Worm (Caenorhabditis elegans) whole organism, young adult: Measurements from ENCODE around the gene pqn-89.

ENCODE experiments used
- B0336.3 ChIP-seq: fragments of 200-800 bp; sonication (Bioruptor generic); IDR thresholded peaks from 2 replicates; pipeline ENCODE4 v1.3.6; 2022; ENCODE audit warnings: missing genetic modification characterization, missing compliant biosample characterization
- C06A6.2 ChIP-seq: fragments of 200-800 bp; sonication (Bioruptor generic); conservative IDR thresholded peaks from 2 replicates; pipeline ENCODE4 v1.3.6; 2022; ENCODE audit warnings: missing genetic modification characterization, missing compliant biosample characterization
- D2030.7 ChIP-seq: fragments of 200-800 bp; sonication (Bioruptor generic); IDR thresholded peaks from 2 replicates; pipeline ENCODE4 v1.3.6; 2022; ENCODE audit warnings: missing genetic modification reagents, missing genetic modification characterization, missing compliant biosample characterization
- F23B12.7 ChIP-seq: sonication (generic microtip); optimal IDR thresholded peaks from 2 replicates; lab custom pipeline; 2017; ENCODE audit warnings: missing genetic modification characterization, mild to moderate bottlenecking, missing compliant biosample characterization, antibody characterized with exemption, moderate library complexity; ENCODE audit not compliant: insufficient read depth
- F39B2.1 ChIP-seq: fragments of 200-800 bp; sonication (Bioruptor generic); IDR thresholded peaks from 2 replicates; pipeline ENCODE4 v1.3.6; 2022; ENCODE audit warnings: missing genetic modification reagents, missing genetic modification characterization, missing compliant biosample characterization
- F57C9.4 ChIP-seq: sonication (generic microtip); optimal IDR thresholded peaks from 2 replicates; lab custom pipeline; 2017; ENCODE audit warnings: mild to moderate bottlenecking, missing genetic modification characterization, missing compliant biosample characterization
- T07F8.4 ChIP-seq: sonication (generic microtip); optimal IDR thresholded peaks from 2 replicates; lab custom pipeline; 2016; ENCODE audit warnings: mild to moderate bottlenecking, missing genetic modification characterization, moderate library complexity, missing compliant biosample characterization
- ama-1 ChIP-seq, 3 experiments: fragments of 150-350 bp in 1 of 3; sonication (generic microtip) in 2 of 3; optimal IDR thresholded peaks; 2 replicates each; lab custom pipeline; 2014 to 2018; ENCODE audit warnings: missing biosample characterization in 2 of 3, missing genetic modification characterization in 2 of 3, missing genetic modification reagents in 2 of 3
- bed-2 ChIP-seq: fragments of 200-800 bp; sonication (Bioruptor generic); IDR thresholded peaks from 2 replicates; pipeline ENCODE4 v1.3.6; 2022; ENCODE audit warnings: missing genetic modification reagents, missing genetic modification characterization, missing compliant biosample characterization
- cebp-1 ChIP-seq, 2 experiments: fragments of 200-800 bp in 1 of 2; sonication (Bioruptor generic) in 1 of 2; sonication (generic microtip) in 1 of 2; IDR thresholded peaks in 1 of 2; optimal IDR thresholded peaks in 1 of 2; 2 replicates each; pipeline versions ENCODE4 v1.3.6 to Lab custom; 2017 to 2022; ENCODE audit warnings: missing compliant biosample characterization in 2 of 2, missing genetic modification characterization in 2 of 2, mild to moderate bottlenecking in 1 of 2, missing genetic modification reagents in 1 of 2, moderate library complexity in 1 of 2
- cebp-2 ChIP-seq: fragments of 200-800 bp; sonication (Bioruptor generic); IDR thresholded peaks from 2 replicates; pipeline ENCODE4 v1.3.6; 2022; ENCODE audit warnings: missing genetic modification characterization, missing compliant biosample characterization
- ceh-58 ChIP-seq: fragments of 200-800 bp; sonication (Bioruptor generic); IDR thresholded peaks from 2 replicates; pipeline ENCODE4 v1.3.6; 2022; ENCODE audit warnings: missing genetic modification characterization, missing compliant biosample characterization
- ceh-79 ChIP-seq: sonication (generic microtip); optimal IDR thresholded peaks from 2 replicates; lab custom pipeline; 2017; ENCODE audit warnings: mild to moderate bottlenecking, missing genetic modification characterization, missing compliant biosample characterization
- ceh-91 ChIP-seq: fragments of 200-800 bp; sonication (Bioruptor generic); IDR thresholded peaks from 2 replicates; pipeline ENCODE4 v1.3.6; 2022; ENCODE audit warnings: missing genetic modification reagents, missing genetic modification characterization, missing compliant biosample characterization
- efl-1 ChIP-seq: fragments of 150-350 bp; optimal IDR thresholded peaks from 2 replicates; lab custom pipeline; 2014; ENCODE audit warnings: missing biosample characterization, missing genetic modification reagents, missing genetic modification characterization
- ets-4 ChIP-seq: fragments of 200-800 bp; sonication (Bioruptor generic); optimal IDR thresholded peaks from 2 replicates; lab custom pipeline; 2018; ENCODE audit warnings: mild to moderate bottlenecking, missing genetic modification characterization, missing compliant biosample characterization
- fkh-3 ChIP-seq: sonication (generic microtip); optimal IDR thresholded peaks from 2 replicates; lab custom pipeline; 2016; ENCODE audit warnings: mild to moderate bottlenecking, missing genetic modification characterization, missing compliant biosample characterization
- him-1 ChIP-seq: sonication (generic microtip); optimal IDR thresholded peaks from 2 replicates; lab custom pipeline; 2016; ENCODE audit warnings: missing genotype, missing genetic modification reagents, missing genetic modification characterization, missing compliant biosample characterization
- hmg-1.2 ChIP-seq: fragments of 200-800 bp; sonication (Bioruptor generic); IDR thresholded peaks from 2 replicates; pipeline ENCODE4 v1.3.6; 2022; ENCODE audit warnings: missing genetic modification reagents, missing genetic modification characterization, missing compliant biosample characterization
- hmg-20 ChIP-seq: fragments of 200-800 bp; sonication (Bioruptor generic); IDR thresholded peaks from 2 replicates; pipeline ENCODE4 v1.3.6; 2022; ENCODE audit warnings: missing genetic modification reagents, missing genetic modification characterization, missing compliant biosample characterization
- lag-1 ChIP-seq: fragments of 200-800 bp; sonication (Bioruptor generic); IDR thresholded peaks from 2 replicates; pipeline ENCODE4 v1.3.6; 2022; ENCODE audit warnings: missing genetic modification reagents, missing genetic modification characterization, missing compliant biosample characterization
- madf-6 ChIP-seq: fragments of 200-800 bp; sonication (Bioruptor generic); IDR thresholded peaks from 2 replicates; pipeline ENCODE4 v1.3.6; 2022; ENCODE audit warnings: missing genetic modification reagents, missing genetic modification characterization, missing compliant biosample characterization
- nfya-1 ChIP-seq: sonication (generic microtip); optimal IDR thresholded peaks from 2 replicates; lab custom pipeline; 2017; ENCODE audit warnings: antibody characterized with exemption, missing compliant biosample characterization, missing genetic modification characterization, borderline replicate concordance; ENCODE audit not compliant: insufficient read depth
- nfyb-1 ChIP-seq: fragments of 200-800 bp; sonication (Bioruptor generic); IDR thresholded peaks from 2 replicates; pipeline ENCODE4 v1.3.6; 2022; ENCODE audit warnings: missing genetic modification reagents, missing genetic modification characterization, missing compliant biosample characterization
- nhr-90 ChIP-seq: sonication (generic microtip); optimal IDR thresholded peaks from 2 replicates; lab custom pipeline; 2016; ENCODE audit warnings: missing genotype, mild to moderate bottlenecking, missing genetic modification characterization, missing compliant biosample characterization
- sea-2 ChIP-seq: fragments of 200-800 bp; sonication (Bioruptor generic); IDR thresholded peaks from 2 replicates; pipeline ENCODE4 v1.3.6; 2022; ENCODE audit warnings: missing genetic modification characterization, missing compliant biosample characterization
- snpc-4 ChIP-seq, 5 experiments: fragments of 150-350 bp in 1 of 5; sonication (generic microtip) in 4 of 5; optimal IDR thresholded peaks; 2 replicates each; lab custom pipeline; 2014 to 2018; ENCODE audit warnings: missing genetic modification characterization in 5 of 5, missing biosample characterization in 3 of 5, antibody characterized with exemption in 2 of 5, mild to moderate bottlenecking in 2 of 5, missing compliant biosample characterization in 2 of 5, missing genotype in 2 of 5, moderate library complexity in 2 of 5, missing genetic modification reagents in 1 of 5
- tbp1 ChIP-seq: fragments of 200-800 bp; sonication (Bioruptor generic); optimal IDR thresholded peaks from 2 replicates; lab custom pipeline; 2018; ENCODE audit warnings: mild to moderate bottlenecking, missing genetic modification characterization, missing compliant biosample characterization
- unc-130 ChIP-seq: sonication (generic microtip); optimal IDR thresholded peaks from 2 replicates; lab custom pipeline; 2016; ENCODE audit warnings: missing genetic modification reagents, missing genetic modification characterization, missing compliant biosample characterization
- unc-62 ChIP-seq: fragments of 150-350 bp; optimal IDR thresholded peaks from 2 replicates; lab custom pipeline; 2014; ENCODE audit warnings: missing biosample characterization, missing genetic modification reagents, missing genetic modification characterization
- zim-3 ChIP-seq: sonication (generic microtip); optimal IDR thresholded peaks from 2 replicates; lab custom pipeline; 2017; ENCODE audit warnings: mild to moderate bottlenecking, missing genetic modification characterization, moderate library complexity, missing compliant biosample characterization
- ztf-18 ChIP-seq: sonication (generic microtip); optimal IDR thresholded peaks from 2 replicates; lab custom pipeline; 2016; ENCODE audit warnings: missing genotype, mild to moderate bottlenecking, missing genetic modification characterization, missing compliant biosample characterization
- ztf-22 ChIP-seq: fragments of 200-800 bp; sonication (Bioruptor generic); optimal IDR thresholded peaks from 2 replicates; lab custom pipeline; 2018; ENCODE audit warnings: mild to moderate bottlenecking, missing genetic modification characterization, moderate library complexity, missing compliant biosample characterization
- ztf-25 ChIP-seq: fragments of 200-800 bp; sonication (Bioruptor generic); IDR thresholded peaks from 2 replicates; pipeline ENCODE4 v1.3.6; 2022; ENCODE audit warnings: missing genetic modification reagents, missing genetic modification characterization, missing compliant biosample characterization

pqn-89 gene

ce11 chrIV:6531450-6531849 is 24.9 kb downstream of the pqn-89 start, which contains the start of gene C01G5.4:
C01G5.4 (plus strand) TSS chrIV:6531750.
- TF ChIP-seq zim-3 (tag; lab: Kevin White, UChicago) (no peak), unc-130 (no peak), D2030.7 (GFP tag; lab: Robert Waterston, UW) (no peak), lag-1 (GFP tag; lab: Robert Waterston, UW) (no peak), B0336.3 (GFP tag; lab: Robert Waterston, UW) (no peak), madf-6 (GFP tag; lab: Robert Waterston, UW) (no peak), ztf-25 (no peak), ztf-18 (tag; lab: Kevin White, UChicago) (no peak), hmg-20 (GFP tag; lab: Robert Waterston, UW) (no peak), nfya-1 (no peak), ama-1 (optimal IDR thresholded peaks at IDR 0.05; lab: Kevin White, UChicago) (no peak), ama-1 (GFP tag; optimal IDR thresholded peaks at IDR 0.05; lab: Kevin White, UChicago) (no peak), snpc-4 (GFP tag; optimal IDR thresholded peaks at IDR 0.05; lab: Kevin White, UChicago) (no peak), snpc-4 (tag; optimal IDR thresholded peaks at IDR 0.05; lab: Kevin White, UChicago) (no peak), unc-62 (no peak), bed-2 (GFP tag; lab: Robert Waterston, UW) (no peak)

ce11 chrIV:6535908-6536307 is 29.4 kb downstream of the pqn-89 start, which contains the start of gene C01G5.3:
C01G5.3 (plus strand) TSS chrIV:6536208.
- TF ChIP-seq fkh-3 (tag; lab: Kevin White, UChicago) (no peak), sea-2 (GFP tag; lab: Robert Waterston, UW) (no peak), C06A6.2 (GFP tag; lab: Robert Waterston, UW) (no peak), ztf-22 (GFP tag; lab: Kevin White, UChicago) (no peak), ets-4 (GFP tag; lab: Kevin White, UChicago) (no peak), tbp1 (GFP tag; lab: Kevin White, UChicago) (no peak), ceh-91 (GFP tag; lab: Robert Waterston, UW) (no peak), F39B2.1 (GFP tag; lab: Robert Waterston, UW) (no peak), nfyb-1 (no peak), F57C9.4 (tag; lab: Kevin White, UChicago) (no peak), bed-2 (GFP tag; lab: Robert Waterston, UW) (no peak), cebp-2 (GFP tag; lab: Robert Waterston, UW) (no peak), T07F8.4 (no peak)
- TF ChIP-seq, all 124 proteins: peak for 0

ce11 chrIV:6541435-6541834 is 34.9 kb downstream of the pqn-89 start, which contains the start of gene C01G5.25:
C01G5.25 (plus strand) TSS chrIV:6541684.
- TF ChIP-seq him-1 (tag; lab: Kevin White, UChicago), result no peak
- TF ChIP-seq efl-1, result no peak
- no peak for TF ChIP-seq F23B12.7 (tag; lab: Kevin White, UChicago)
- no peak for TF ChIP-seq ama-1 (optimal IDR thresholded peaks at IDR 0.05; lab: Kevin White, UChicago)
- no peak for TF ChIP-seq ama-1 (GFP tag; optimal IDR thresholded peaks at IDR 0.05; lab: Kevin White, UChicago)
- TF ChIP-seq ceh-58 (GFP tag; lab: Robert Waterston, UW), result no peak

- no peak for TF ChIP-seq hmg-1.2 (GFP tag; lab: Robert Waterston, UW)
- TF ChIP-seq ceh-79, result no peak
- TF ChIP-seq cebp-1 (GFP tag; IDR thresholded peaks at IDR 0.05; lab: Robert Waterston, UW), result no peak
- TF ChIP-seq cebp-1 (tag; optimal IDR thresholded peaks at IDR 0.05; lab: Kevin White, UChicago), result no peak
- TF ChIP-seq nhr-90, result no peak
Observed at ce11 chrIV:6542962-6543361, 36.4 kb downstream of the pqn-89 start.
